Worm (Caenorhabditis elegans): ENCODE results near the gene Y44A6B.3.

DNA sequence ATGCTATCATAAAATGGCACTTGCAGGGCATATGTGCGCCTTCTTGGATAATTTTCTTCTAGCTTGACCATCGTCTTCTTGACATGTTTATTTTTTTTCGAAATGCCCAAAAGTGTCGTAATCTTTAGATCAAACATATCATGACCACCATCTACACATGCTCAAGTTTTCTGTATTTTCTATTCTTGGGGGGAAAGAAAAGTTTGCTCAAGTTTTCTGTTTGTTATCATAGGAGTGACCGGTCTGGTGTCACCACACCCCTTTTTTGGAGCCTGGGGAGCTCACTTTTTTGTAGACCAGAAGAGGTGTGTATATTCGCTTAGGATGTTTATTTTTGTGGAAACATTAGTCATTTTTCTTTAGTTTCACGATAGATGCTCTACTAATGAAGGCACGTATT, 47.1 kb upstream of the Y44A6B.3 start, which contains the start of gene klf-2:
- TF ChIP-seq ztf-29 (GFP tag; IDR thresholded peaks at IDR 0.05) (no peak), T22C8.4 (GFP tag; IDR thresholded peaks at IDR 0.05) (no peak), tab-1 (GFP tag; IDR thresholded peaks at IDR 0.05) (no peak)
